Fruit fly (Drosophila melanogaster): ENCODE data around the gene CG13625.

dm6 chr3R:24629877-24630808, 45.2 kb upstream of the CG13625 start, which contains the start of gene Wsck:
- no peak for TF ChIP-seq eyg (GFP tag; optimal IDR thresholded peaks at IDR 0.05)
- TF ChIP-seq Doc3 (GFP tag; IDR thresholded peaks at IDR 0.05; ENCODE audit: partially characterized antibody), result no peak
- TF ChIP-seq trem (tag; optimal IDR thresholded peaks at IDR 0.05), result no peak
- no peak for TF ChIP-seq CG5180 (GFP tag; optimal IDR thresholded peaks at IDR 0.05)
- no peak for TF ChIP-seq Rx (GFP tag; IDR thresholded peaks at IDR 0.05)
- TF ChIP-seq CG1832 (GFP tag; optimal IDR thresholded peaks at IDR 0.05), result peak; percentile 96
- peak; percentile 13 for TF ChIP-seq pros (GFP tag; optimal IDR thresholded peaks at IDR 0.05)
- TF ChIP-seq salm (tag; optimal IDR thresholded peaks at IDR 0.05), result no peak
- TF ChIP-seq CG2199 (GFP tag; IDR thresholded peaks at IDR 0.05), result peak; percentile 72; the same call in 1 of the 3 replicates
- no peak; the same call in 2 of the 3 replicates for TF ChIP-seq CG16813 (GFP tag; IDR thresholded peaks at IDR 0.05; ENCODE audit: partially characterized antibody)

All from whole organism, embryonic.